Worm (Caenorhabditis elegans): Measurements from ENCODE around the gene E_BE45912.2.

E_BE45912.2 gene

ce11 chrIII:1040059-1040458 is 9.2 kb upstream of the E_BE45912.2 start:
- TF ChIP-seq ceh-9 (tag; optimal IDR thresholded peaks at IDR 0.05) (no peak), lin-15B (tag; optimal IDR thresholded peaks at IDR 0.05) (no peak), pqm-1 (tag; optimal IDR thresholded peaks at IDR 0.05) (no peak), egl-5 (tag; optimal IDR thresholded peaks at IDR 0.05) (no peak), elt-1 (tag; optimal IDR thresholded peaks at IDR 0.05) (no peak), jun-1 (tag; optimal IDR thresholded peaks at IDR 0.05) (no peak), fkh-10 (GFP tag; optimal IDR thresholded peaks at IDR 0.05) (no peak), lsy-12 (tag; optimal IDR thresholded peaks at IDR 0.05) (no peak), zag-1 (tag; optimal IDR thresholded peaks at IDR 0.05) (no peak), pha-4 (tag; optimal IDR thresholded peaks at IDR 0.05) (no peak), ceh-16 (tag; optimal IDR thresholded peaks at IDR 0.05) (no peak), ZK546.5 (tag; optimal IDR thresholded peaks at IDR 0.05) (no peak), sea-2 (GFP tag; optimal IDR thresholded peaks at IDR 0.05) (no peak), mml-1 (tag; optimal IDR thresholded peaks at IDR 0.05) (no peak), ceh-82 (tag; optimal IDR thresholded peaks at IDR 0.05) (no peak), nhr-76 (tag; optimal IDR thresholded peaks at IDR 0.05) (no peak), fkh-2 (tag; optimal IDR thresholded peaks at IDR 0.05) (no peak)

- TF ChIP-seq lin-15B (tag; optimal IDR thresholded peaks at IDR 0.05) (peak; percentile 61), ceh-28 (tag; optimal IDR thresholded peaks at IDR 0.05) (peak; percentile 8), pha-4 (tag; optimal IDR thresholded peaks at IDR 0.05) (peak; percentile 59), unc-62 (GFP tag; optimal IDR thresholded peaks at IDR 0.05) (no peak), R02D3.7 (tag; optimal IDR thresholded peaks at IDR 0.05) (no peak), zag-1 (tag; optimal IDR thresholded peaks at IDR 0.05) (no peak), elt-3 (tag; optimal IDR thresholded peaks at IDR 0.05) (no peak), nhr-23 (tag; optimal IDR thresholded peaks at IDR 0.05) (peak; percentile 27), hmg-11 (tag; optimal IDR thresholded peaks at IDR 0.05) (peak; percentile 68), snpc-4 (tag; optimal IDR thresholded peaks at IDR 0.05) (no peak), nfya-1 (tag; optimal IDR thresholded peaks at IDR 0.05; ENCODE audit: insufficient read depth) (peak; percentile 48), fkh-2 (tag; optimal IDR thresholded peaks at IDR 0.05) (no peak)
These were observed 6.3 kb upstream of the E_BE45912.2 start, which contains the start of the genes chin-1 and BE0003N10.1 for ce11 chrIII:1037173-1037572. TSS of gene chin-1 (minus strand) at chrIII:1037212. TSS of gene BE0003N10.1 (plus strand) at chrIII:1037492.

- TF ChIP-seq egl-27 (tag; optimal IDR thresholded peaks at IDR 0.05) (no peak), aly-2 (tag; optimal IDR thresholded peaks at IDR 0.05) (no peak), fkh-10 (GFP tag; optimal IDR thresholded peaks at IDR 0.05) (no peak), pqm-1 (tag; optimal IDR thresholded peaks at IDR 0.05) (no peak), daf-12 (tag; optimal IDR thresholded peaks at IDR 0.05) (no peak), ceh-28 (tag; optimal IDR thresholded peaks at IDR 0.05) (no peak), nhr-11 (tag; optimal IDR thresholded peaks at IDR 0.05) (no peak), egl-5 (tag; optimal IDR thresholded peaks at IDR 0.05) (no peak), nhr-12 (tag; optimal IDR thresholded peaks at IDR 0.05) (no peak), R02D3.7 (tag; optimal IDR thresholded peaks at IDR 0.05) (no peak), ZK546.5 (tag; optimal IDR thresholded peaks at IDR 0.05) (no peak), snpc-4 (tag; optimal IDR thresholded peaks at IDR 0.05) (no peak), ceh-9 (tag; optimal IDR thresholded peaks at IDR 0.05) (no peak), lin-15B (tag; optimal IDR thresholded peaks at IDR 0.05) (no peak), lsy-12 (tag; optimal IDR thresholded peaks at IDR 0.05) (no peak)
These were observed 4.0 kb upstream of the E_BE45912.2 start for ce11 chrIII:1034853-1035252.

DNA sequence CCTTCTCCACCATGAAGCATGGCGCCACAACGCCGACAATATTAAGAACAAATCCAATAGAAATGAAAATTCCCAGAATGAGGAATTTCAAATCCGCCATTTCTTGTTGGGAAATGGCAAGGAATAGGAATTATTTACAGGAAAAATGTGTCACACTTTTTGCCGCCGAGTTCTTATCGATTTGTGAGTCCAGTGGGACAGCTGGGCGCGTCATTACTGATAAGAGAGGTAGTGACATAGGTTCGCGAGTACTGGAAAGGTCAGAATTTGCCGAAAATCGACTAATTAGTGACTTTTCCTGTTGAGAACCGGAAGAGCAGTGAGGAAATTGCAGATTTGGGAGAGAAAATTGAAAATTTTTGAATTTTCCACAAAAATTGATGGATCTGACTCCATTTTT is 2.7 kb downstream of the E_BE45912.2 start:
- TF ChIP-seq jun-1 (tag; optimal IDR thresholded peaks at IDR 0.05) (peak; percentile 19), pqm-1 (tag; optimal IDR thresholded peaks at IDR 0.05) (peak; percentile 43), tbx-2 (tag; optimal IDR thresholded peaks at IDR 0.05) (no peak), elt-2 (tag; optimal IDR thresholded peaks at IDR 0.05) (peak; percentile 76)

ce11 chrIII:1026261-1026660 is 4.6 kb downstream of the E_BE45912.2 start, which contains the start of gene clc-25:
TSS of gene clc-25 (minus strand) at chrIII:1026361.
- TF ChIP-seq pha-4 (tag; optimal IDR thresholded peaks at IDR 0.05) = no peak
- TF ChIP-seq elt-2 (tag; optimal IDR thresholded peaks at IDR 0.05) = peak; percentile 33
- TF ChIP-seq lsy-12 (tag; optimal IDR thresholded peaks at IDR 0.05) = no peak
- TF ChIP-seq ztf-11 (tag; optimal IDR thresholded peaks at IDR 0.05) = no peak

All from whole organism, L3 larva.